Fruit fly (Drosophila melanogaster) whole organism, embryonic: ENCODE data around the gene ric8a.

Experiments used
- Ada2b ChIP-seq: fragments of 200-800 bp; sonication (Bioruptor generic); IDR thresholded peaks from 2 replicates; pipeline ENCODE4 v1.3.6; 2022; ENCODE audit warnings: missing biosample characterization, missing genetic modification characterization
- Adf1 ChIP-seq: fragments of 200-800 bp; sonication (Bioruptor generic); IDR thresholded peaks from 2 replicates; pipeline ENCODE4 v1.3.6; 2022; ENCODE audit warnings: missing biosample characterization, missing genetic modification characterization
- Awh ChIP-seq: fragments of 200-800 bp; sonication (Bioruptor generic); IDR thresholded peaks from 2 replicates; pipeline ENCODE4, ENCODE4 v1.3.6; 2022; ENCODE audit warnings: missing biosample characterization, missing genetic modification characterization
- B-H2 ChIP-seq: fragments of 200-800 bp; sonication (Bioruptor generic); optimal IDR thresholded peaks from 2 replicates; lab custom pipeline; 2018; ENCODE audit warnings: missing biosample characterization, mild to moderate bottlenecking, missing genetic modification characterization
- CG10321 ChIP-seq: fragments of 200-800 bp; sonication (Bioruptor generic); IDR thresholded peaks from 2 replicates; pipeline ENCODE4 v1.3.6; 2022; ENCODE audit warnings: missing biosample characterization, missing genetic modification characterization
- CG10979 ChIP-seq: fragments of 200-800 bp; sonication (Bioruptor generic); optimal IDR thresholded peaks from 2 replicates; lab custom pipeline; 2018; ENCODE audit warnings: missing biosample characterization, mild to moderate bottlenecking, missing genetic modification characterization, moderate library complexity
- CG13424 ChIP-seq: fragments of 200-800 bp; sonication (Bioruptor generic); optimal IDR thresholded peaks from 2 replicates; lab custom pipeline; 2019; ENCODE audit warnings: missing biosample characterization, mild to moderate bottlenecking, missing genetic modification characterization, moderate library complexity
- CG13775 ChIP-seq: fragments of 200-800 bp; sonication (Bioruptor generic); optimal IDR thresholded peaks from 3 replicates; lab custom pipeline; 2017; ENCODE audit warnings: missing biosample characterization, mild to moderate bottlenecking, missing genetic modification characterization
- CG14965 ChIP-seq: fragments of 200-800 bp; sonication (Bioruptor generic); optimal IDR thresholded peaks from 2 replicates; lab custom pipeline; 2016; ENCODE audit warnings: missing biosample characterization, missing genetic modification characterization, borderline replicate concordance
- CG1529 ChIP-seq: fragments of 200-800 bp; sonication (Bioruptor generic); optimal IDR thresholded peaks from 3 replicates; lab custom pipeline; 2018; ENCODE audit warnings: missing biosample characterization, missing genetic modification characterization
- CG2889 ChIP-seq: fragments of 200-800 bp; sonication (Bioruptor generic); IDR thresholded peaks from 3 replicates; pipeline ENCODE4 v1.3.6; 2022; ENCODE audit warnings: missing biosample characterization, missing genetic modification characterization
- CG31365 ChIP-seq: fragments of 200-800 bp; sonication (Bioruptor generic); optimal IDR thresholded peaks from 2 replicates; lab custom pipeline; 2018; ENCODE audit warnings: missing biosample characterization, mild to moderate bottlenecking, missing genetic modification characterization
- CG3163 ChIP-seq: fragments of 200-800 bp; sonication (Bioruptor generic); optimal IDR thresholded peaks from 3 replicates; lab custom pipeline; 2016; ENCODE audit warnings: missing biosample characterization, missing genetic modification characterization
- CG4328 ChIP-seq: fragments of 200-800 bp; sonication (Bioruptor generic); optimal IDR thresholded peaks from 3 replicates; lab custom pipeline; 2017; ENCODE audit warnings: missing biosample characterization, missing genetic modification reagents, missing genetic modification characterization
- CG4360 ChIP-seq: fragments of 200-800 bp; sonication (Bioruptor generic); IDR thresholded peaks from 2 replicates; pipeline ENCODE4 v1.3.6; 2022; ENCODE audit warnings: missing biosample characterization, missing genetic modification characterization
- CG7839 ChIP-seq: fragments of 200-800 bp; sonication (Bioruptor generic); optimal IDR thresholded peaks from 3 replicates; lab custom pipeline; 2018; ENCODE audit warnings: missing biosample characterization, mild to moderate bottlenecking, missing genetic modification characterization, moderate library complexity
- CG8281 ChIP-seq: fragments of 200-800 bp; sonication (Bioruptor generic); optimal IDR thresholded peaks from 2 replicates; lab custom pipeline; 2018; ENCODE audit warnings: missing biosample characterization, mild to moderate bottlenecking, missing genetic modification characterization, moderate library complexity
- CG8388 ChIP-seq: fragments of 200-800 bp; sonication (Bioruptor generic); optimal IDR thresholded peaks from 2 replicates; lab custom pipeline; 2019; ENCODE audit warnings: missing biosample characterization, mild to moderate bottlenecking, missing genetic modification characterization, moderate library complexity
- CTCF ChIP-seq: fragments of 200-800 bp; sonication (Bioruptor generic); optimal IDR thresholded peaks from 2 replicates; lab custom pipeline; 2017; ENCODE audit warnings: missing biosample characterization, mild to moderate bottlenecking, missing genetic modification characterization, moderate library complexity
- Dad ChIP-seq: fragments of 200-800 bp; sonication (Bioruptor generic); optimal IDR thresholded peaks from 3 replicates; lab custom pipeline; 2016; ENCODE audit warnings: missing biosample characterization, missing genetic modification characterization
- Deaf1 ChIP-seq: fragments of 200-800 bp; optimal IDR thresholded peaks from 3 replicates; lab custom pipeline; 2019; ENCODE audit warnings: missing biosample characterization, mild to moderate bottlenecking, missing genetic modification characterization, moderate library complexity
- Elba2 ChIP-seq: fragments of 200-800 bp; sonication (Bioruptor generic); optimal IDR thresholded peaks from 3 replicates; lab custom pipeline; 2016; ENCODE audit warnings: missing biosample characterization, missing genetic modification characterization
- Hsf ChIP-seq: fragments of 200-800 bp; sonication (Bioruptor generic); optimal IDR thresholded peaks from 3 replicates; lab custom pipeline; 2016; ENCODE audit warnings: missing biosample characterization, missing genetic modification characterization
- Nf-YA ChIP-seq: fragments of 200-800 bp; sonication (Bioruptor generic); IDR thresholded peaks from 2 replicates; pipeline ENCODE4 v1.3.6; 2022; ENCODE audit warnings: missing biosample characterization, missing genetic modification characterization
- Nf-YB ChIP-seq: fragments of 200-800 bp; sonication (Bioruptor generic); optimal IDR thresholded peaks from 3 replicates; lab custom pipeline; 2019; ENCODE audit warnings: missing biosample characterization, mild to moderate bottlenecking, missing genetic modification characterization, moderate library complexity
- Nf-YC ChIP-seq: fragments of 200-800 bp; optimal IDR thresholded peaks from 3 replicates; lab custom pipeline; 2019; ENCODE audit warnings: missing biosample characterization, mild to moderate bottlenecking, missing genetic modification characterization, moderate library complexity
- Oli ChIP-seq: fragments of 200-800 bp; sonication (Bioruptor generic); optimal IDR thresholded peaks from 2 replicates; lab custom pipeline; 2018; ENCODE audit warnings: missing biosample characterization, mild to moderate bottlenecking, missing genetic modification characterization, moderate library complexity
- Ravus ChIP-seq: fragments of 200-800 bp; sonication (Bioruptor generic); IDR thresholded peaks from 2 replicates; pipeline ENCODE4 v1.3.6; 2022; ENCODE audit warnings: missing biosample characterization, missing genetic modification characterization
- Sox102F ChIP-seq: fragments of 200-800 bp; sonication (Bioruptor generic); optimal IDR thresholded peaks from 2 replicates; lab custom pipeline; 2018; ENCODE audit warnings: missing biosample characterization, mild to moderate bottlenecking, missing genetic modification characterization, moderate library complexity
- Spps ChIP-seq: fragments of 200-800 bp; sonication (Bioruptor generic); optimal IDR thresholded peaks from 2 replicates; lab custom pipeline; 2018; ENCODE audit warnings: missing biosample characterization, mild to moderate bottlenecking, missing genetic modification characterization
- Tbp ChIP-seq: fragments of >200 bp; optimal IDR thresholded peaks from 2 replicates; lab custom pipeline; 2018; ENCODE audit warnings: missing biosample characterization, missing genetic modification characterization
- Xbp1 ChIP-seq: fragments of 200-800 bp; sonication (Bioruptor generic); optimal IDR thresholded peaks from 3 replicates; lab custom pipeline; 2016; ENCODE audit warnings: missing biosample characterization, mild to moderate bottlenecking, missing genetic modification characterization
- abd-A ChIP-seq: fragments of 200-800 bp; sonication (Bioruptor generic); optimal IDR thresholded peaks from 3 replicates; lab custom pipeline; 2019; ENCODE audit warnings: missing biosample characterization, mild to moderate bottlenecking, missing genetic modification characterization, moderate library complexity
- ci ChIP-seq: fragments of 200-800 bp; sonication (Bioruptor generic); IDR thresholded peaks from 3 replicates; pipeline ENCODE4 v1.3.6; 2022; ENCODE audit warnings: missing biosample characterization, missing genetic modification characterization
- croc ChIP-seq: fragments of 200-800 bp; sonication (Bioruptor generic); conservative IDR thresholded peaks from 3 replicates; pipeline ENCODE4 v1.3.6; 2022; ENCODE audit warnings: missing biosample characterization, missing genetic modification characterization
- gsb-n ChIP-seq: fragments of 200-800 bp; sonication (Bioruptor generic); optimal IDR thresholded peaks from 3 replicates; lab custom pipeline; 2018; ENCODE audit warnings: missing biosample characterization, mild to moderate bottlenecking, missing genetic modification characterization
- ind ChIP-seq: fragments of 200-800 bp; sonication (Bioruptor generic); optimal IDR thresholded peaks from 3 replicates; lab custom pipeline; 2016; ENCODE audit warnings: missing biosample characterization, missing genetic modification characterization
- knrl ChIP-seq: fragments of 200-800 bp; sonication (Bioruptor generic); IDR thresholded peaks from 3 replicates; pipeline ENCODE4 v1.3.6; 2022; ENCODE audit warnings: missing biosample characterization, missing genetic modification characterization; ENCODE audit not compliant: partially characterized antibody
- mam ChIP-seq: fragments of 200-800 bp; sonication (Bioruptor generic); optimal IDR thresholded peaks from 3 replicates; lab custom pipeline; 2016; ENCODE audit warnings: missing biosample characterization, missing genetic modification characterization
- pb ChIP-seq: fragments of 200-800 bp; sonication (Bioruptor generic); optimal IDR thresholded peaks from 3 replicates; lab custom pipeline; 2016; ENCODE audit warnings: missing biosample characterization, missing genetic modification characterization
- repo ChIP-seq: fragments of 200-800 bp; sonication (Bioruptor generic); optimal IDR thresholded peaks from 2 replicates; lab custom pipeline; 2016; ENCODE audit warnings: missing biosample characterization, missing genetic modification characterization
- row ChIP-seq: fragments of 200-800 bp; sonication (Bioruptor generic); IDR thresholded peaks from 3 replicates; pipeline ENCODE4 v1.3.6; 2022; ENCODE audit warnings: missing biosample characterization, missing genetic modification characterization
- sens-2 ChIP-seq: fragments of 200-800 bp; sonication (Bioruptor generic); IDR thresholded peaks from 2 replicates; pipeline ENCODE4 v1.3.6; 2022; ENCODE audit warnings: missing biosample characterization, missing genetic modification characterization
- sr ChIP-seq: fragments of 200-800 bp; sonication (Bioruptor generic); IDR thresholded peaks from 3 replicates; pipeline ENCODE4 v1.3.6; 2022; ENCODE audit warnings: missing biosample characterization, missing genetic modification characterization
- ttk ChIP-seq: fragments of 200-800 bp; sonication (Bioruptor generic); IDR thresholded peaks from 2 replicates; pipeline ENCODE4 v2.1.2; 2022; ENCODE audit warnings: missing biosample characterization, missing genetic modification characterization
- unc-4 ChIP-seq: fragments of 200-800 bp; sonication (Bioruptor generic); IDR thresholded peaks from 2 replicates; pipeline ENCODE4 v1.3.6; 2022; ENCODE audit warnings: missing biosample characterization, missing genetic modification characterization; ENCODE audit not compliant: partially characterized antibody
- yki ChIP-seq: fragments of >200 bp; optimal IDR thresholded peaks from 3 replicates; lab custom pipeline; 2018
- zfh1 ChIP-seq: fragments of 200-800 bp; sonication (Bioruptor generic); IDR thresholded peaks from 3 replicates; pipeline ENCODE4 v1.3.6; 2022; ENCODE audit warnings: missing biosample characterization, missing genetic modification characterization
- zfh2 ChIP-seq: fragments of 200-800 bp; sonication (Bioruptor generic); optimal IDR thresholded peaks from 2 replicates; lab custom pipeline; 2016; ENCODE audit warnings: missing biosample characterization, missing genetic modification characterization

ric8a gene

dm6 chrX:9284024-9284738 lies 28.2 kb downstream of the ric8a start, which contains the start of gene lz (continued):
- TF ChIP-seq sens-2 (no peak), gsb-n (tag; lab: Kevin White, UChicago) (peak; percentile 15), Deaf1 (tag; lab: Kevin White, UChicago) (peak; percentile 86), Dad (GFP tag; lab: Kevin White, UChicago) (no peak), ttk (no peak), Nf-YB (GFP tag; lab: Kevin White, UChicago) (peak; percentile 100), Sox102F (no peak), CG31365 (tag; lab: Kevin White, UChicago) (no peak), CG7839 (tag; lab: Kevin White, UChicago) (no peak), CG4328 (GFP tag; lab: Kevin White, UChicago) (no peak), mam (GFP tag; lab: Kevin White, UChicago) (no peak), Adf1 (GFP tag; lab: Robert Waterston, UW) (no peak), yki (lab: Kevin White, UChicago) (peak; percentile 73), Nf-YC (tag; lab: Kevin White, UChicago) (peak; percentile 99), Ada2b (no peak), Nf-YA (GFP tag; lab: Robert Waterston, UW) (peak; percentile 37; the same call in 1 of the 2 replicates), Ravus (GFP tag; lab: Robert Waterston, UW) (no peak), Elba2 (GFP tag; lab: Kevin White, UChicago) (peak; percentile 43), CG3163 (GFP tag; lab: Kevin White, UChicago) (peak; percentile 95), CG2889 (GFP tag; lab: Robert Waterston, UW) (no peak), CG10321 (GFP tag; lab: Robert Waterston, UW) (no peak), unc-4 (GFP tag; lab: Robert Waterston, UW) (no peak), sr (GFP tag; lab: Robert Waterston, UW) (no peak), croc (GFP tag; lab: Robert Waterston, UW) (no peak), knrl (no peak), CG13424 (no peak), repo (GFP tag; lab: Kevin White, UChicago) (no peak)
- TF ChIP-seq, all 482 proteins: peak for 20

DNA sequence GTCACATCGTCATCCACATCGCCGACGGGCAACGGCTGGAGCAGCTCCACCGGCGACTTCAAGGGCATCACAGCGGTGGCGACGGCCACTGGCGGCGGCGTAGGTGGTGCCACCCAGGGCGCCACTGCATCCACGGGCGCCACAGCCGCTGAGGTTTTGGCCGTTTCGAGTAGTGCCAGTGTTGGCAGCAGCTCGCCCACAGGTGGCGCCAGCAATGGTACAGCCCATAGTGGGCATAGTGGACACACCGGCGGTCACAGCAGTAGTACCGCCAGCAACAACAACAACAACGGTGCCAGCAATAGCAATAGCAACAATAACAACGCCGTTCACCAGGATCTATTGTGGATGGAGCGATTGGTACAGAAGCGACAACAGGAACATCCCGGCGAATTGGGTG lies 30.4 kb downstream of the ric8a start:
- TF ChIP-seq CTCF (GFP tag; lab: Kevin White, UChicago), result peak; percentile 87
- no peak for TF ChIP-seq pb
- TF ChIP-seq CG10979, result peak; percentile 59
- TF ChIP-seq CG4360, result peak; percentile 44; the same call in 1 of the 2 replicates
- peak; percentile 31 for TF ChIP-seq CG14965

dm6 chrX:9291270-9291669 lies 35.3 kb downstream of the ric8a start:
- TF ChIP-seq CG8281 (tag; lab: Kevin White, UChicago), result peak; percentile 98
- TF ChIP-seq zfh2 (GFP tag; lab: Kevin White, UChicago), result no peak
- no peak for TF ChIP-seq abd-A (tag; lab: Kevin White, UChicago)

dm6 chrX:9295518-9295917 lies 39.5 kb downstream of the ric8a start:
- TF ChIP-seq row (peak; percentile 52), CG13775 (GFP tag; lab: Kevin White, UChicago) (peak; percentile 1), CG1529 (GFP tag; lab: Kevin White, UChicago) (peak; percentile 13), CG8388 (peak; percentile 34), Sox102F (peak; percentile 18), Awh (no peak), Tbp (no peak), B-H2 (GFP tag; lab: Kevin White, UChicago) (no peak), Oli (tag; lab: Kevin White, UChicago) (peak; percentile 36), Xbp1 (GFP tag; lab: Kevin White, UChicago) (peak; percentile 7), Spps (tag; lab: Kevin White, UChicago) (peak; percentile 3), ind (GFP tag; lab: Kevin White, UChicago) (no peak), ci (GFP tag; lab: Robert Waterston, UW) (peak; percentile 57; the same call in 1 of the 3 replicates), Hsf (peak; percentile 4), zfh1 (GFP tag; lab: Robert Waterston, UW) (peak; percentile 71)
